Worm (Caenorhabditis elegans) whole organism, L4 larva: ENCODE results near the gene ced-9.

Experiments
- F37D6.2 ChIP-seq: sonication (generic microtip); optimal IDR thresholded peaks from 2 replicates; lab custom pipeline; 2016; ENCODE audit warnings: mild to moderate bottlenecking, missing genetic modification characterization, missing compliant biosample characterization
- T20F7.1 ChIP-seq: fragments of 200-800 bp; sonication (Bioruptor generic); optimal IDR thresholded peaks from 2 replicates; lab custom pipeline; 2018; ENCODE audit warnings: mild to moderate bottlenecking, missing genetic modification characterization, missing compliant biosample characterization
- T26A8.4 ChIP-seq: fragments of 200-800 bp; sonication (Bioruptor generic); IDR thresholded peaks from 2 replicates; pipeline ENCODE4 v1.3.6; 2022; ENCODE audit warnings: missing genetic modification characterization, missing compliant biosample characterization
- Y105C5A.15 ChIP-seq: fragments of 200-800 bp; sonication (Bioruptor generic); IDR thresholded peaks from 2 replicates; pipeline ENCODE4 v1.3.6; 2022; ENCODE audit warnings: missing genetic modification characterization, missing compliant biosample characterization
- Y48G9A.11 ChIP-seq: fragments of 200-800 bp; sonication (Bioruptor generic); IDR thresholded peaks from 2 replicates; pipeline ENCODE4 v1.3.6; 2022; ENCODE audit warnings: missing genetic modification reagents, missing genetic modification characterization, missing compliant biosample characterization
- aha-1 ChIP-seq: fragments of 150-350 bp; peaks from one replicate; lab custom pipeline; 2014; ENCODE audit warnings: missing biosample characterization, missing genetic modification characterization
- ceh-20 ChIP-seq: fragments of 200-800 bp; sonication (Bioruptor generic); IDR thresholded peaks from 2 replicates; pipeline ENCODE4 v1.3.6; 2022; ENCODE audit warnings: missing genetic modification reagents, missing genetic modification characterization, missing compliant biosample characterization
- daf-16 ChIP-seq, 3 experiments: sonication (generic microtip); optimal IDR thresholded peaks; 2 replicates each; lab custom pipeline; 2016 to 2017; ENCODE audit warnings: missing genetic modification characterization in 3 of 3, missing genetic modification reagents in 3 of 3, mild to moderate bottlenecking in 2 of 3, missing compliant biosample characterization in 2 of 3, missing biosample characterization in 1 of 3, moderate library complexity in 1 of 3
- daf-8 ChIP-seq: fragments of 200-800 bp; sonication (Bioruptor generic); IDR thresholded peaks from 2 replicates; pipeline ENCODE4 v1.3.6; 2022; ENCODE audit warnings: missing genetic modification characterization, missing compliant biosample characterization
- dmd-6 ChIP-seq: fragments of 200-800 bp; sonication (Bioruptor generic); IDR thresholded peaks from 2 replicates; pipeline ENCODE4 v1.3.6; 2022; ENCODE audit warnings: missing genetic modification reagents, missing genetic modification characterization, missing compliant biosample characterization
- duxl-1 ChIP-seq: sonication (generic microtip); optimal IDR thresholded peaks from 2 replicates; lab custom pipeline; 2016; ENCODE audit warnings: mild to moderate bottlenecking, missing genetic modification characterization, moderate library complexity, missing compliant biosample characterization; ENCODE audit not compliant: poor library complexity
- dve-1 ChIP-seq: sonication (generic microtip); optimal IDR thresholded peaks from 2 replicates; lab custom pipeline; 2017; ENCODE audit warnings: antibody characterized with exemption, mild to moderate bottlenecking, missing genetic modification characterization, missing compliant biosample characterization; ENCODE audit not compliant: insufficient read depth
- egl-27 ChIP-seq: sonication (generic microtip); optimal IDR thresholded peaks from 3 replicates; lab custom pipeline; 2017; ENCODE audit warnings: missing biosample characterization, missing genetic modification reagents, missing genetic modification characterization
- egl-43 ChIP-seq: fragments of 200-800 bp; sonication (Bioruptor generic); IDR thresholded peaks from 2 replicates; pipeline ENCODE4 v1.3.6; 2022; ENCODE audit warnings: missing genetic modification reagents, missing genetic modification characterization, missing compliant biosample characterization
- fkh-10 ChIP-seq: fragments of 150-350 bp; optimal IDR thresholded peaks from 2 replicates; lab custom pipeline; 2014; ENCODE audit warnings: missing biosample characterization, missing genetic modification reagents, missing genetic modification characterization
- fos-1 ChIP-seq: fragments of 150-350 bp; optimal IDR thresholded peaks from 2 replicates; lab custom pipeline; 2014; ENCODE audit warnings: missing biosample characterization, missing genetic modification characterization
- hif-1 ChIP-seq, 2 experiments: sonication (generic microtip); optimal IDR thresholded peaks; 2 replicates each; lab custom pipeline; 2016 to 2017; ENCODE audit warnings: missing compliant biosample characterization in 2 of 2, missing genetic modification characterization in 2 of 2, missing genetic modification reagents in 2 of 2, missing genotype in 2 of 2, mild to moderate bottlenecking in 1 of 2
- hlh-11 ChIP-seq: fragments of 200-800 bp; sonication (Bioruptor generic); optimal IDR thresholded peaks from 2 replicates; lab custom pipeline; 2018; ENCODE audit warnings: mild to moderate bottlenecking, missing genetic modification characterization, missing compliant biosample characterization
- hlh-30 ChIP-seq: sonication (generic microtip); optimal IDR thresholded peaks from 2 replicates; lab custom pipeline; 2017; ENCODE audit warnings: antibody characterized with exemption, mild to moderate bottlenecking, missing genetic modification characterization, missing compliant biosample characterization; ENCODE audit not compliant: insufficient read depth
- hmg-1.1 ChIP-seq: fragments of 200-800 bp; sonication (Bioruptor generic); IDR thresholded peaks from 2 replicates; pipeline ENCODE4 v1.3.6; 2022; ENCODE audit warnings: missing genetic modification reagents, missing genetic modification characterization, missing compliant biosample characterization
- lim-7 ChIP-seq: fragments of 200-800 bp; sonication (Bioruptor generic); IDR thresholded peaks from 2 replicates; pipeline ENCODE4 v1.3.6; 2022; ENCODE audit warnings: missing genetic modification characterization, missing compliant biosample characterization
- madf-5 ChIP-seq, 2 experiments: fragments of 200-800 bp; sonication (Bioruptor generic); IDR thresholded peaks; 2 replicates each; pipeline ENCODE4 v1.3.6; 2022; ENCODE audit warnings: missing compliant biosample characterization in 2 of 2, missing genetic modification characterization in 2 of 2
- madf-9 ChIP-seq: fragments of 200-800 bp; sonication (Bioruptor generic); conservative IDR thresholded peaks from 2 replicates; pipeline ENCODE4 v1.3.6; 2022; ENCODE audit warnings: missing genetic modification reagents, missing genetic modification characterization, missing compliant biosample characterization
- mdt-29 ChIP-seq: fragments of 200-800 bp; sonication (Bioruptor generic); IDR thresholded peaks from 2 replicates; pipeline ENCODE4 v1.3.6; 2022; ENCODE audit warnings: missing genetic modification reagents, missing genetic modification characterization, missing compliant biosample characterization
- mep-1 ChIP-seq: fragments of 150-350 bp; sonication (generic microtip); optimal IDR thresholded peaks from 3 replicates; lab custom pipeline; 2014; ENCODE audit warnings: missing biosample characterization, missing genetic modification characterization
- nhr-102 ChIP-seq: sonication (generic microtip); optimal IDR thresholded peaks from 2 replicates; lab custom pipeline; 2016; ENCODE audit warnings: mild to moderate bottlenecking, missing genetic modification characterization, moderate library complexity, missing compliant biosample characterization
- nhr-25 ChIP-seq: sonication (generic microtip); optimal IDR thresholded peaks from 2 replicates; lab custom pipeline; 2017; ENCODE audit warnings: missing genetic modification characterization, mild to moderate bottlenecking, missing compliant biosample characterization, antibody characterized with exemption, moderate library complexity, borderline replicate concordance; ENCODE audit not compliant: insufficient read depth
- nhr-28 ChIP-seq: fragments of 150-350 bp; optimal IDR thresholded peaks from 2 replicates; lab custom pipeline; 2014; ENCODE audit warnings: missing biosample characterization, missing genetic modification characterization
- nhr-6 ChIP-seq: fragments of 150-350 bp; optimal IDR thresholded peaks from 2 replicates; lab custom pipeline; 2014; ENCODE audit warnings: missing biosample characterization, missing genetic modification characterization
- nhr-77 ChIP-seq: fragments of 150-350 bp; optimal IDR thresholded peaks from 2 replicates; lab custom pipeline; 2014; ENCODE audit warnings: missing biosample characterization, missing genetic modification characterization
- pha-4 ChIP-seq, 2 experiments: fragments of 150-350 bp in 1 of 2; fragments of 200-800 bp in 1 of 2; sonication (Bioruptor generic) in 1 of 2; IDR thresholded peaks in 1 of 2; optimal IDR thresholded peaks in 1 of 2; 2 replicates each; pipeline versions ENCODE4 v1.3.6 to Lab custom; 2014 to 2022; ENCODE audit warnings: missing genetic modification characterization in 2 of 2, missing genetic modification reagents in 2 of 2, missing biosample characterization in 1 of 2, missing compliant biosample characterization in 1 of 2
- php-3 ChIP-seq: fragments of 200-800 bp; sonication (Bioruptor generic); IDR thresholded peaks from 2 replicates; pipeline ENCODE4 v1.3.6; 2022; ENCODE audit warnings: missing genetic modification reagents, missing genetic modification characterization, missing compliant biosample characterization
- pqm-1 ChIP-seq: sonication (generic microtip); optimal IDR thresholded peaks from 2 replicates; lab custom pipeline; 2017; ENCODE audit warnings: missing biosample characterization, missing genetic modification characterization
- saeg-2 ChIP-seq: fragments of 200-800 bp; sonication (Bioruptor generic); IDR thresholded peaks from 2 replicates; pipeline ENCODE4 v1.3.6; 2022; ENCODE audit warnings: missing genetic modification reagents, missing genetic modification characterization, missing compliant biosample characterization
- set-16 ChIP-seq: fragments of 200-800 bp; sonication (Bioruptor generic); IDR thresholded peaks from 2 replicates; pipeline ENCODE4 v1.3.6; 2022; ENCODE audit warnings: missing genetic modification reagents, missing genetic modification characterization, missing compliant biosample characterization
- unc-62 ChIP-seq, 3 experiments: fragments of 150-350 bp in 1 of 3; sonication (generic microtip); optimal IDR thresholded peaks in 2 of 3; peaks in 1 of 3; 1 replicate in 1 of 3; 2 replicates in 2 of 3; lab custom pipeline; 2014 to 2017; ENCODE audit warnings: missing biosample characterization in 3 of 3, missing genetic modification characterization in 3 of 3, missing genetic modification reagents in 3 of 3, missing genotype in 1 of 3
- vab-7 ChIP-seq: fragments of 200-800 bp; sonication (Bioruptor generic); IDR thresholded peaks from 2 replicates; pipeline ENCODE4 v1.3.6; 2022; ENCODE audit warnings: missing genetic modification reagents, missing genetic modification characterization, missing compliant biosample characterization
- zfp-3 ChIP-seq: fragments of 200-800 bp; sonication (Bioruptor generic); conservative IDR thresholded peaks from 2 replicates; pipeline ENCODE4 v1.3.6; 2022; ENCODE audit warnings: missing genetic modification reagents, missing genetic modification characterization, missing compliant biosample characterization
- zip-11 ChIP-seq: fragments of 200-800 bp; sonication (Bioruptor generic); IDR thresholded peaks from 2 replicates; pipeline ENCODE4 v1.3.6; 2022; ENCODE audit warnings: missing genetic modification characterization, missing compliant biosample characterization
- zip-2 ChIP-seq: fragments of 150-350 bp; optimal IDR thresholded peaks from 2 replicates; lab custom pipeline; 2014; ENCODE audit warnings: missing biosample characterization, missing genetic modification characterization
- ztf-11 ChIP-seq: fragments of 150-350 bp; optimal IDR thresholded peaks from 2 replicates; lab custom pipeline; 2014; ENCODE audit warnings: missing biosample characterization, missing genetic modification characterization

The ced-9 gene

DNA sequence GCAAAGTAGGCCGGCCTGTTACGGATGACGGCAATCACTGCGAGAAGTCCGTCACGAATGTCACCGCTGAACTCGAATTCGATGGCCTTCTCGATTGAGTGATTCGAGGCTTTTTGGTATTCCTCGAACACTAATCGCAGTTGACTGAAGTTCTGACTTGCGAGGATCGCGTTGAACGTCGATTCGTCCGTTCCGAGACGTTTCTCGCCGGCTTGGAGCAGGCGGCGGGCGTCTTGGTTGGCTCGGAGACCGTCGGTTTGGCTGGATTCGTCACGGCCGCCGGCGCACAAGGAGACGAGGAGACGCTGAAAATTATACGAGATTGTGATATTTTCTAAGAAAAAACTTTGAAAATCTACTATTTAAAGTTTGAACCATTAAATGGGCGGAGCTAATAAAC is 8.6 kb upstream of the ced-9 start:
- TF ChIP-seq egl-43 (GFP tag; lab: Robert Waterston, UW) (peak; percentile 61; the same call in 1 of the 2 replicates), nhr-25 (tag; lab: Kevin White, UChicago) (no peak), fkh-10 (GFP tag; lab: Kevin White, UChicago) (no peak), set-16 (GFP tag; lab: Robert Waterston, UW) (peak; percentile 79), ztf-11 (tag; lab: Kevin White, UChicago) (no peak)

DNA sequence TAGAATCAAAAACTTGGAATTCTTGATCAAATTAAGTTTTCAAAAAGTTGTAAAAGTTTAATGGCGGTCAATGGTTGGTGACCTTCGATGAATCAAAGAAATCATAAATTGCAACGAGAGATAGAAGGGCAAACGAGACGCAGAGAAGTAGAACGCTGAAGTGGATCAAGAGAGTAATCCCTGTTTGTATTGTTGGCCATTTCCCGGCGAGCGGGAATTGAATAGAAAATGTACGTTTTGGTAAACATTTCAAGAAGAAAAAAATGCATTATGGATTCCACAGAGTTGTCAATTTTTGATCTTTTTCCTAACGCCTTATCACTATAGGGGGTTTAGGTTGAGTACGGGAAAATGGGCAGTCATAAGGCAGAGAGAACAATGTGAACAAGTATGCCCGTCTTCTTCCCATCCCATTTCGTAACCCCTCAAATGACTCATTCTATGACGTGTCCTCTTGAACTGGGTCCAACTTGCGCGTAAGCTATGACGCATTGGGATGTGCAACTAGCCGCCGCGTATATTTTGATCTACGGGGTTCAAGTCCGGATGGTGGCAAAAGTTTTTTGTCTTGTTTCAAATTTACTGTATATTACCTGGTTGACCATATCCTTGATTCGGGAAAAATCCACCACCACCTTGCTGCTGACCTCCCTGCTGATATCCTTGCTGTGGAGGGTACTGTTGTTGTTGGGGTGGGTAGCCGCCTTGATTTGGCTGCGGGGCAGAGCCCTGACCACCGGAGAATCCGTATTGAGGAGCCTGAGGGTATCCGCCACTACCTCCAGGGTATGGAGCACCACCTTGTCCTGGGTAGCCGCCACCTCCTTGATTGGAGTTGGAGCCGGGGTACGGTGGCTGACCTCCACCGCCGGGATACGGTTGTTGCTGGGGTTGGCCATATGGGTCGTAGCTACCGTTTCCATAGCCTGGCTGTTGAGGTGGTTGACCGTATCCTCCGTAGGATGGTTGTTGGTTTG is 6.1 kb upstream of the ced-9 start:
- TF ChIP-seq madf-9 (no peak), unc-62 (GFP tag; optimal IDR thresholded peaks at IDR 0.05 in 1 of 2; lab: Kevin White, UChicago) (peak in 1 of 2 experiments; percentile 89), unc-62 (tag; optimal IDR thresholded peaks at IDR 0.05; lab: Kevin White, UChicago) (no peak), dve-1 (tag; lab: Kevin White, UChicago) (peak; percentile 13), Y105C5A.15 (no peak), egl-27 (tag; lab: Kevin White, UChicago) (no peak), hif-1 (tag; optimal IDR thresholded peaks at IDR 0.05; lab: Kevin White, UChicago) (no peak), daf-8 (GFP tag; lab: Robert Waterston, UW) (no peak), zip-2 (tag; lab: Kevin White, UChicago) (no peak), daf-16 (GFP tag; optimal IDR thresholded peaks at IDR 0.05; lab: Kevin White, UChicago) (no peak), daf-16 (tag; optimal IDR thresholded peaks at IDR 0.05; lab: Kevin White, UChicago) (peak; percentile 44), hmg-1.1 (no peak), lim-7 (no peak), T20F7.1 (GFP tag; lab: Kevin White, UChicago) (no peak), hlh-11 (tag; lab: Kevin White, UChicago) (peak; percentile 0), Y48G9A.11 (GFP tag; lab: Robert Waterston, UW) (0 out of 2 replicates have a peak, but pooled peaks have one; percentile 29), nhr-28 (tag; lab: Kevin White, UChicago) (peak; percentile 7), saeg-2 (GFP tag; lab: Robert Waterston, UW) (no peak), php-3 (GFP tag; lab: Robert Waterston, UW) (0 out of 2 replicates have a peak, but pooled peaks have one; percentile 7), hlh-30 (tag; lab: Kevin White, UChicago) (peak; percentile 32), pha-4 (GFP tag; IDR thresholded peaks at IDR 0.05; lab: Robert Waterston, UW) (no peak), pha-4 (tag; optimal IDR thresholded peaks at IDR 0.05; lab: Kevin White, UChicago) (peak; percentile 49), mdt-29 (no peak), mep-1 (tag; lab: Kevin White, UChicago) (no peak), set-16 (GFP tag; lab: Robert Waterston, UW) (peak; percentile 89), nhr-6 (peak; percentile 29), dmd-6 (GFP tag; lab: Robert Waterston, UW) (peak; percentile 21; the same call in 1 of the 2 replicates)

DNA sequence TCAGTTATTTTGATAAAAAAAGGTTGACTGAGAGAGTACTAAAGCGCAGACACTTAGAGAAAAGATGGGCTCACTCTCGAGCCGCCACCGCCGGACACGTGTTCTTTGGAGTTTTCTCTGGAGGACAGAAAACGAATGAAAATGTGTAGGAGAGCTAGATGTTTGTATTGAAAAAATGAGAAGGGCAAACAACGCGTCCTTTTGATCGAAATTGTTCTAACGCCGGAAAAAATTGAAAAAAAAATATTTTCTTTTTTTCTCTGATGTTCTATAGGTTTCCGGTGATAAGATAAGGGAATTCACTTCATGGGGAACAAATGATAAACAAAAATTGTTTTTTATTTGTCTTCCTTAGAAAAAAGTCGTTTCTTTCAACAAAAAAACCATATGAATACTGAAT is 5.2 kb upstream of the ced-9 start:
- no peak for TF ChIP-seq zip-11 (GFP tag; lab: Robert Waterston, UW)
- no peak for TF ChIP-seq madf-5 (GFP tag; IDR thresholded peaks at IDR 0.05; lab: Robert Waterston, UW)
- TF ChIP-seq daf-16 (GFP tag; optimal IDR thresholded peaks at IDR 0.05; lab: Kevin White, UChicago), result peak in 1 of 2 experiments; percentile 61
- TF ChIP-seq daf-16 (tag; optimal IDR thresholded peaks at IDR 0.05; lab: Kevin White, UChicago), result peak; percentile 87
- TF ChIP-seq fos-1, result no peak
- TF ChIP-seq mep-1 (tag; lab: Kevin White, UChicago), result peak; percentile 37
- TF ChIP-seq egl-43 (GFP tag; lab: Robert Waterston, UW), result no peak
- no peak for TF ChIP-seq duxl-1 (tag; lab: Kevin White, UChicago)
- no peak for TF ChIP-seq F37D6.2 (tag; lab: Kevin White, UChicago)
- TF ChIP-seq hif-1 (tag; optimal IDR thresholded peaks at IDR 0.05; lab: Kevin White, UChicago), result peak in 1 of 2 experiments; percentile 46
- TF ChIP-seq egl-27 (tag; lab: Kevin White, UChicago), result no peak
- TF ChIP-seq unc-62 (GFP tag; optimal IDR thresholded peaks at IDR 0.05 in 1 of 2; lab: Kevin White, UChicago), result no peak
- no peak for TF ChIP-seq unc-62 (tag; optimal IDR thresholded peaks at IDR 0.05; lab: Kevin White, UChicago)
- TF ChIP-seq nhr-102 (tag; lab: Kevin White, UChicago), result no peak
- no peak for TF ChIP-seq aha-1 (tag; lab: Kevin White, UChicago)
- no peak for TF ChIP-seq zfp-3 (GFP tag; lab: Robert Waterston, UW)
- no peak for TF ChIP-seq vab-7 (GFP tag; lab: Robert Waterston, UW)
- TF ChIP-seq nhr-25 (tag; lab: Kevin White, UChicago), result no peak
- peak; percentile 23 for TF ChIP-seq pqm-1 (tag; lab: Kevin White, UChicago)
- TF ChIP-seq ceh-20 (GFP tag; lab: Robert Waterston, UW), result no peak
- TF ChIP-seq T26A8.4 (GFP tag; lab: Robert Waterston, UW), result no peak
- no peak for TF ChIP-seq daf-8 (GFP tag; lab: Robert Waterston, UW)
- TF ChIP-seq nhr-77 (tag; lab: Kevin White, UChicago), result no peak
- no peak for TF ChIP-seq madf-9
